Comparison of ENCODE assay signal across 1 fruit fly cellular context in genomic region chr3L:16840540-16840939, dm6.
TF ChIP-seq lines count a peak whose summit lies in the region.

No protein-coding gene starts in this region.

TF ChIP-seq in whole organism, embryonic, 481 proteins besides CTCF, POLR2A, EP300 and RAD21 (continued from another document and continues in another):
- TF ChIP-seq CG3281 (GFP tag; optimal IDR thresholded peaks at IDR 0.05; lab: Kevin White, UChicago) (peak; percentile 16), CG18619 (GFP tag; optimal IDR thresholded peaks at IDR 0.05; lab: Kevin White, UChicago) (no peak), CG15514 (GFP tag; optimal IDR thresholded peaks at IDR 0.05; lab: Kevin White, UChicago) (peak; percentile 16), her (GFP tag; optimal IDR thresholded peaks at IDR 0.05; lab: Kevin White, UChicago) (no peak), Med (GFP tag; lab: Kevin White, UChicago) (peak; percentile 75), CG1233 (GFP tag; optimal IDR thresholded peaks at IDR 0.05; lab: Kevin White, UChicago) (no peak), ewg (GFP tag; optimal IDR thresholded peaks at IDR 0.05; lab: Kevin White, UChicago) (no peak), CG14050 (GFP tag; IDR thresholded peaks at IDR 0.05; lab: Robert Waterston, UW) (no peak), Deaf1 (tag; optimal IDR thresholded peaks at IDR 0.05; lab: Kevin White, UChicago) (no peak), CG8290 (GFP tag; optimal IDR thresholded peaks at IDR 0.05; lab: Kevin White, UChicago) (no peak), CG8290 (tag; optimal IDR thresholded peaks at IDR 0.05; lab: Kevin White, UChicago) (no peak), CG5245 (GFP tag; optimal IDR thresholded peaks at IDR 0.05; lab: Kevin White, UChicago) (no peak), salm (tag; optimal IDR thresholded peaks at IDR 0.05; lab: Kevin White, UChicago) (no peak), sug (tag; optimal IDR thresholded peaks at IDR 0.05; lab: Kevin White, UChicago) (peak; percentile 17), tup (GFP tag; optimal IDR thresholded peaks at IDR 0.05; lab: Kevin White, UChicago) (no peak), ash1 (GFP tag; optimal IDR thresholded peaks at IDR 0.05; lab: Kevin White, UChicago) (no peak), H15 (GFP tag; IDR thresholded peaks at IDR 0.05; lab: Robert Waterston, UW) (peak; percentile 42; the same call in 1 of the 3 replicates), CG12219 (GFP tag; optimal IDR thresholded peaks at IDR 0.05; lab: Kevin White, UChicago) (peak; percentile 33), CG3065 (GFP tag; optimal IDR thresholded peaks at IDR 0.05; lab: Kevin White, UChicago) (no peak), Sry-β (GFP tag; optimal IDR thresholded peaks at IDR 0.05; lab: Kevin White, UChicago) (no peak), usp (GFP tag; optimal IDR thresholded peaks at IDR 0.05; lab: Kevin White, UChicago) (no peak), B-H1 (GFP tag; IDR thresholded peaks at IDR 0.05; lab: Robert Waterston, UW) (no peak; the same call in 2 of the 3 replicates), danr (GFP tag; IDR thresholded peaks at IDR 0.05; lab: Robert Waterston, UW) (no peak), CG6175 (GFP tag; IDR thresholded peaks at IDR 0.05; lab: Robert Waterston, UW) (no peak), CG10543 (GFP tag; optimal IDR thresholded peaks at IDR 0.05; lab: Kevin White, UChicago) (peak; percentile 23), Dip3 (GFP tag; optimal IDR thresholded peaks at IDR 0.05; lab: Kevin White, UChicago) (no peak), Oli (tag; optimal IDR thresholded peaks at IDR 0.05; lab: Kevin White, UChicago) (peak; percentile 27), Rx (GFP tag; IDR thresholded peaks at IDR 0.05; lab: Robert Waterston, UW) (no peak), Opbp (GFP tag; IDR thresholded peaks at IDR 0.05; lab: Robert Waterston, UW; ENCODE audit: partially characterized antibody) (no peak), CG1792 (GFP tag; optimal IDR thresholded peaks at IDR 0.05; lab: Kevin White, UChicago) (no peak), CG9817 (tag; optimal IDR thresholded peaks at IDR 0.05; lab: Kevin White, UChicago) (no peak), unpg (GFP tag; optimal IDR thresholded peaks at IDR 0.05; lab: Kevin White, UChicago) (peak; percentile 46), CG32772 (GFP tag; IDR thresholded peaks at IDR 0.05; lab: Robert Waterston, UW) (no peak), H2.0 (GFP tag; IDR thresholded peaks at IDR 0.05; lab: Robert Waterston, UW) (no peak), CG32532 (GFP tag; IDR thresholded peaks at IDR 0.05; lab: Robert Waterston, UW) (no peak), CG10209 (GFP tag; optimal IDR thresholded peaks at IDR 0.05; lab: Kevin White, UChicago) (peak; percentile 9), CG8281 (tag; optimal IDR thresholded peaks at IDR 0.05; lab: Kevin White, UChicago) (no peak), bsh (GFP tag; optimal IDR thresholded peaks at IDR 0.05; lab: Kevin White, UChicago) (no peak), CoRest (tag; optimal IDR thresholded peaks at IDR 0.05; lab: Kevin White, UChicago) (peak; percentile 58), Chrac-16 (GFP tag; optimal IDR thresholded peaks at IDR 0.05; lab: Kevin White, UChicago) (no peak), YL-1 (GFP tag; optimal IDR thresholded peaks at IDR 0.05; lab: Kevin White, UChicago) (no peak), CG8359 (GFP tag; optimal IDR thresholded peaks at IDR 0.05; lab: Kevin White, UChicago; ENCODE audit: borderline replicate concordance) (no peak), CG8388 (GFP tag; optimal IDR thresholded peaks at IDR 0.05; lab: Kevin White, UChicago) (no peak), caup (GFP tag; optimal IDR thresholded peaks at IDR 0.05; lab: Kevin White, UChicago; ENCODE audit: severe bottlenecking) (no peak), CG15696 (tag; optimal IDR thresholded peaks at IDR 0.05; lab: Kevin White, UChicago) (no peak), CG12155 (GFP tag; optimal IDR thresholded peaks at IDR 0.05; lab: Kevin White, UChicago) (no peak), CG31365 (tag; optimal IDR thresholded peaks at IDR 0.05; lab: Kevin White, UChicago) (no peak), Ada2b (GFP tag; IDR thresholded peaks at IDR 0.05; lab: Robert Waterston, UW) (0 out of 2 replicates have a peak, but pooled peaks have one; percentile 11), CG11695 (GFP tag; IDR thresholded peaks at IDR 0.05; lab: Robert Waterston, UW) (peak; percentile 69), HLH54F (GFP tag; optimal IDR thresholded peaks at IDR 0.05; lab: Kevin White, UChicago) (no peak), CG6683 (GFP tag; optimal IDR thresholded peaks at IDR 0.05; lab: Kevin White, UChicago) (no peak), CG3847 (GFP tag; IDR thresholded peaks at IDR 0.05; lab: Robert Waterston, UW) (no peak), Usf (GFP tag; optimal IDR thresholded peaks at IDR 0.05; lab: Kevin White, UChicago) (no peak), Hmr (GFP tag; optimal IDR thresholded peaks at IDR 0.05; lab: Kevin White, UChicago) (peak; percentile 37), lmd (GFP tag; IDR thresholded peaks at IDR 0.05; lab: Robert Waterston, UW) (no peak; the same call in 1 of the 2 replicates), nom (GFP tag; optimal IDR thresholded peaks at IDR 0.05; lab: Kevin White, UChicago) (no peak), zfh1 (GFP tag; IDR thresholded peaks at IDR 0.05; lab: Robert Waterston, UW) (no peak), Hr51 (GFP tag; optimal IDR thresholded peaks at IDR 0.05; lab: Kevin White, UChicago) (peak in 1 of 2 experiments; percentile 35), disco-r (GFP tag; optimal IDR thresholded peaks at IDR 0.05; lab: Kevin White, UChicago) (no peak), CG4707 (GFP tag; optimal IDR thresholded peaks at IDR 0.05; lab: Kevin White, UChicago) (no peak), dimm (GFP tag; IDR thresholded peaks at IDR 0.05; lab: Robert Waterston, UW) (no peak), trem (tag; optimal IDR thresholded peaks at IDR 0.05; lab: Kevin White, UChicago) (no peak), CG14860 (GFP tag; IDR thresholded peaks at IDR 0.05; lab: Robert Waterston, UW; ENCODE audit: partially characterized antibody) (no peak), ap (GFP tag; IDR thresholded peaks at IDR 0.05; lab: Robert Waterston, UW) (no peak), peb (GFP tag; IDR thresholded peaks at IDR 0.05; lab: Robert Waterston, UW) (no peak), jigr1 (GFP tag; IDR thresholded peaks at IDR 0.05; lab: Robert Waterston, UW) (no peak), Atf6 (GFP tag; IDR thresholded peaks at IDR 0.05; lab: Robert Waterston, UW) (no peak), CG17361 (GFP tag; IDR thresholded peaks at IDR 0.05; lab: Robert Waterston, UW) (peak; percentile 53; the same call in 1 of the 3 replicates), Hand (GFP tag; optimal IDR thresholded peaks at IDR 0.05; lab: Kevin White, UChicago) (no peak), CHES-1-like (GFP tag; optimal IDR thresholded peaks at IDR 0.05; lab: Kevin White, UChicago) (no peak), bowl (GFP tag; IDR thresholded peaks at IDR 0.05; lab: Robert Waterston, UW) (no peak), E2f2 (GFP tag; IDR thresholded peaks at IDR 0.05; lab: Robert Waterston, UW) (peak; percentile 26; the same call in 1 of the 2 replicates), zen2 (GFP tag; IDR thresholded peaks at IDR 0.05; lab: Robert Waterston, UW; ENCODE audit: partially characterized antibody) (no peak), CG31224 (GFP tag; IDR thresholded peaks at IDR 0.05; lab: Robert Waterston, UW) (no peak), CG17186 (GFP tag; optimal IDR thresholded peaks at IDR 0.05; lab: Kevin White, UChicago) (no peak), dpn (GFP tag; optimal IDR thresholded peaks at IDR 0.05; lab: Kevin White, UChicago) (peak in 1 of 2 experiments; percentile 22), Dp (GFP tag; optimal IDR thresholded peaks at IDR 0.05; lab: Kevin White, UChicago) (no peak), CG18011 (GFP tag; optimal IDR thresholded peaks at IDR 0.05; lab: Kevin White, UChicago) (no peak), CG2889 (GFP tag; IDR thresholded peaks at IDR 0.05; lab: Robert Waterston, UW) (no peak), Ets65A (GFP tag; lab: Kevin White, UChicago) (peak; percentile 88), crol (GFP tag; IDR thresholded peaks at IDR 0.05; lab: Robert Waterston, UW) (no peak), Meics (GFP tag; optimal IDR thresholded peaks at IDR 0.05; lab: Kevin White, UChicago) (peak; percentile 61), ken (GFP tag; IDR thresholded peaks at IDR 0.05; lab: Robert Waterston, UW) (no peak), CG6254 (GFP tag; optimal IDR thresholded peaks at IDR 0.05; lab: Kevin White, UChicago) (no peak), Hsf (GFP tag; optimal IDR thresholded peaks at IDR 0.05; lab: Kevin White, UChicago) (peak; percentile 6), CG7357 (GFP tag; IDR thresholded peaks at IDR 0.05; lab: Robert Waterston, UW) (no peak), org-1 (GFP tag; optimal IDR thresholded peaks at IDR 0.05; lab: Kevin White, UChicago) (no peak), CG16813 (GFP tag; IDR thresholded peaks at IDR 0.05; lab: Robert Waterston, UW; ENCODE audit: partially characterized antibody) (no peak), ind (GFP tag; optimal IDR thresholded peaks at IDR 0.05; lab: Kevin White, UChicago) (no peak), corto (GFP tag; optimal IDR thresholded peaks at IDR 0.05; lab: Kevin White, UChicago) (no peak), wor (GFP tag; IDR thresholded peaks at IDR 0.05; lab: Robert Waterston, UW) (no peak), Nf-YC (tag; optimal IDR thresholded peaks at IDR 0.05; lab: Kevin White, UChicago) (peak; percentile 34), CG6813 (GFP tag; optimal IDR thresholded peaks at IDR 0.05; lab: Kevin White, UChicago) (no peak), CG18262 (tag; optimal IDR thresholded peaks at IDR 0.05; lab: Kevin White, UChicago) (no peak), al (GFP tag; IDR thresholded peaks at IDR 0.05; lab: Robert Waterston, UW) (peak; percentile 38; the same call in 1 of the 2 replicates), sim (GFP tag; IDR thresholded peaks at IDR 0.05; lab: Robert Waterston, UW) (no peak), CG6765 (GFP tag; optimal IDR thresholded peaks at IDR 0.05; lab: Kevin White, UChicago) (peak; percentile 15), CG30403 (GFP tag; optimal IDR thresholded peaks at IDR 0.05; lab: Kevin White, UChicago) (peak; percentile 44), Jarid2 (GFP tag; optimal IDR thresholded peaks at IDR 0.05; lab: Kevin White, UChicago) (no peak), NfI (GFP tag; optimal IDR thresholded peaks at IDR 0.05; lab: Kevin White, UChicago) (peak; percentile 32), CG15601 (tag; optimal IDR thresholded peaks at IDR 0.05; lab: Kevin White, UChicago) (no peak), CG12391 (tag; optimal IDR thresholded peaks at IDR 0.05; lab: Kevin White, UChicago) (no peak), CG4404 (GFP tag; IDR thresholded peaks at IDR 0.05; lab: Robert Waterston, UW) (no peak), Lim3 (GFP tag; IDR thresholded peaks at IDR 0.05; lab: Robert Waterston, UW) (no peak), CG11696 (GFP tag; IDR thresholded peaks at IDR 0.05; lab: Robert Waterston, UW) (no peak), gsb (GFP tag; IDR thresholded peaks at IDR 0.05; lab: Robert Waterston, UW) (no peak; the same call in 1 of the 2 replicates), CG16815 (GFP tag; optimal IDR thresholded peaks at IDR 0.05; lab: Kevin White, UChicago) (no peak), ranshi (GFP tag; IDR thresholded peaks at IDR 0.05; lab: Robert Waterston, UW) (0 out of 2 replicates have a peak, but pooled peaks have one; percentile 30), CG12104 (GFP tag; optimal IDR thresholded peaks at IDR 0.05; lab: Kevin White, UChicago) (no peak), vvl (GFP tag; IDR thresholded peaks at IDR 0.05; lab: Robert Waterston, UW) (no peak), CG13424 (tag; optimal IDR thresholded peaks at IDR 0.05; lab: Kevin White, UChicago) (peak; percentile 55), TFAM (GFP tag; optimal IDR thresholded peaks at IDR 0.05; lab: Kevin White, UChicago) (no peak), CG14441 (GFP tag; IDR thresholded peaks at IDR 0.05; lab: Robert Waterston, UW) (0 out of 2 replicates have a peak, but pooled peaks have one; percentile 41), MBD-R2 (GFP tag; IDR thresholded peaks at IDR 0.05; lab: Robert Waterston, UW) (no peak), lab (GFP tag; optimal IDR thresholded peaks at IDR 0.05; lab: Kevin White, UChicago) (no peak), ara (GFP tag; IDR thresholded peaks at IDR 0.05; lab: Robert Waterston, UW) (no peak), CG9932 (GFP tag; IDR thresholded peaks at IDR 0.05; lab: Robert Waterston, UW) (no peak), sna (GFP tag; IDR thresholded peaks at IDR 0.05; lab: Robert Waterston, UW; ENCODE audit: partially characterized antibody) (no peak), chif (GFP tag; optimal IDR thresholded peaks at IDR 0.05; lab: Kevin White, UChicago) (peak in 1 of 2 experiments; percentile 8), pfk (GFP tag; optimal IDR thresholded peaks at IDR 0.05; lab: Kevin White, UChicago) (no peak), zf30C (GFP tag; optimal IDR thresholded peaks at IDR 0.05; lab: Kevin White, UChicago) (no peak), CG10979 (tag; optimal IDR thresholded peaks at IDR 0.05; lab: Kevin White, UChicago) (peak; percentile 30), Hmx (GFP tag; optimal IDR thresholded peaks at IDR 0.05; lab: Kevin White, UChicago) (no peak), Awh (GFP tag; IDR thresholded peaks at IDR 0.05; lab: Robert Waterston, UW) (no peak), Ptx1 (GFP tag; IDR thresholded peaks at IDR 0.05; lab: Robert Waterston, UW) (peak; percentile 55), CG4328 (GFP tag; optimal IDR thresholded peaks at IDR 0.05; lab: Kevin White, UChicago) (no peak), maf-S (GFP tag; optimal IDR thresholded peaks at IDR 0.05; lab: Kevin White, UChicago) (no peak), CG12071 (GFP tag; optimal IDR thresholded peaks at IDR 0.05; lab: Kevin White, UChicago) (no peak), CG43689 (GFP tag; IDR thresholded peaks at IDR 0.05; lab: Robert Waterston, UW) (no peak), bab2 (GFP tag; optimal IDR thresholded peaks at IDR 0.05; lab: Kevin White, UChicago) (peak; percentile 13), CG18599 (GFP tag; optimal IDR thresholded peaks at IDR 0.05; lab: Kevin White, UChicago) (no peak), CG9609 (GFP tag; optimal IDR thresholded peaks at IDR 0.05; lab: Kevin White, UChicago) (no peak), Dfd (GFP tag; optimal IDR thresholded peaks at IDR 0.05; lab: Kevin White, UChicago) (no peak), sd (tag; optimal IDR thresholded peaks at IDR 0.05; lab: Kevin White, UChicago) (peak; percentile 31), rib (GFP tag; IDR thresholded peaks at IDR 0.05; lab: Robert Waterston, UW) (no peak), Doc3 (GFP tag; IDR thresholded peaks at IDR 0.05; lab: Robert Waterston, UW; ENCODE audit: partially characterized antibody) (no peak), CG2678 (tag; optimal IDR thresholded peaks at IDR 0.05; lab: Kevin White, UChicago) (peak; percentile 67)
